Worm (Caenorhabditis elegans): Measurements from ENCODE around the gene nep-8.

nep-8 gene

ce11 chrII:3422938-3423337 is 19.3 kb downstream of the nep-8 start:
- TF ChIP-seq ekl-4 (GFP tag; IDR thresholded peaks at IDR 0.05) (no peak), hmg-1.2 (GFP tag; IDR thresholded peaks at IDR 0.05) (peak; percentile 34; the same call in 1 of the 2 replicates), dpff-1 (tag; optimal IDR thresholded peaks at IDR 0.05) (no peak), pha-4 (tag; optimal IDR thresholded peaks at IDR 0.05) (no peak), pbrm-1 (GFP tag; IDR thresholded peaks at IDR 0.05) (no peak), zfh-2 (GFP tag; conservative IDR thresholded peaks at IDR 0.05) (no peak)

DNA sequence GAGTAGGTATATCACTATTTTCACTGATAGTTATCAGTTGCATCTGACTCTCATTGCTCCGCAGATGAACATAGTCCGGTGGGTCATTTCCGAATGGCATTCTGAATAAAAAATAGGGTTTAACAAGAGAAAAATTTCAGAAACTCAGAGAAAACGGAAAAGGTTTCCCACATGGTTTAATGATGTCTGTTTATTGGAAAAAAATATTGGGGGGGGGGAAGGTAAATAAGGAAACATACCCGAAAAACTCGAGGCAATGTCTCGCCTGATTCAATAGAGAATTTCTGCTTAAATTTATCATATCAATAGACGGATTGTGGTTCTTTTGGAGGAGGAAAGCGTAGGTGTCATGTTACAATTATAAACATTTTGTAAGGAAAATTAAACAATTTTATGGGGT is 21.8 kb downstream of the nep-8 start, which contains the start of gene nep-11:
TSS of gene nep-11 (minus strand) at position 101 of the 400 bp plus-strand sequence.
- TF ChIP-seq nhr-27 (tag; optimal IDR thresholded peaks at IDR 0.05) (no peak), nhr-90 (tag; optimal IDR thresholded peaks at IDR 0.05) (no peak), pha-4 (tag; optimal IDR thresholded peaks at IDR 0.05) (no peak), cebp-1 (GFP tag; IDR thresholded peaks at IDR 0.05) (no peak), cebp-1 (tag; optimal IDR thresholded peaks at IDR 0.05) (no peak), sea-2 (GFP tag; IDR thresholded peaks at IDR 0.05) (no peak), B0336.3 (GFP tag; IDR thresholded peaks at IDR 0.05) (no peak), ceh-27 (GFP tag; optimal IDR thresholded peaks at IDR 0.05) (no peak), tbx-9 (tag; optimal IDR thresholded peaks at IDR 0.05; ENCODE audit: borderline replicate concordance) (no peak), rcor-1 (GFP tag; IDR thresholded peaks at IDR 0.05) (no peak), F33H1.4 (GFP tag; IDR thresholded peaks at IDR 0.05) (no peak), madf-8 (GFP tag; conservative IDR thresholded peaks at IDR 0.05) (no peak), him-1 (tag; optimal IDR thresholded peaks at IDR 0.05) (no peak), aptf-2 (GFP tag; conservative IDR thresholded peaks at IDR 0.05) (no peak), die-1 (tag; optimal IDR thresholded peaks at IDR 0.05) (no peak), ztf-28 (GFP tag; IDR thresholded peaks at IDR 0.05) (no peak), F57C9.4 (tag; optimal IDR thresholded peaks at IDR 0.05) (no peak), F52B5.7 (tag; optimal IDR thresholded peaks at IDR 0.05) (no peak), tlf-1 (GFP tag; optimal IDR thresholded peaks at IDR 0.05) (no peak), lin-26 (GFP tag; IDR thresholded peaks at IDR 0.05) (no peak), madf-10 (tag; optimal IDR thresholded peaks at IDR 0.05) (no peak)

- TF ChIP-seq B0019.2 (GFP tag; conservative IDR thresholded peaks at IDR 0.05) (no peak), snpc-1.3 (tag; optimal IDR thresholded peaks at IDR 0.05; ENCODE audit: insufficient read depth) (no peak), T26A5.8 (tag; optimal IDR thresholded peaks at IDR 0.05) (no peak), ama-1 (optimal IDR thresholded peaks at IDR 0.05) (no peak), ama-1 (GFP tag; optimal IDR thresholded peaks at IDR 0.05) (no peak), lir-1 (GFP tag; conservative IDR thresholded peaks at IDR 0.05) (no peak), gei-17 (GFP tag; optimal IDR thresholded peaks at IDR 0.05) (no peak), zfh-2 (GFP tag; conservative IDR thresholded peaks at IDR 0.05) (peak; percentile 92), hmg-1.2 (GFP tag; IDR thresholded peaks at IDR 0.05) (peak; percentile 55; the same call in 1 of the 2 replicates), repo-1 (tag; optimal IDR thresholded peaks at IDR 0.05) (no peak), hmg-20 (GFP tag; IDR thresholded peaks at IDR 0.05) (no peak), Y53F4B.3 (GFP tag; IDR thresholded peaks at IDR 0.05) (no peak), dpl-1 (GFP tag; optimal IDR thresholded peaks at IDR 0.05) (no peak), egl-44 (GFP tag; IDR thresholded peaks at IDR 0.05) (no peak), zim-3 (tag; optimal IDR thresholded peaks at IDR 0.05) (no peak), ztf-25 (GFP tag; IDR thresholded peaks at IDR 0.05) (no peak), bed-2 (GFP tag; IDR thresholded peaks at IDR 0.05) (no peak), cebp-1 (GFP tag; IDR thresholded peaks at IDR 0.05) (no peak), cebp-1 (tag; optimal IDR thresholded peaks at IDR 0.05) (peak; percentile 29), sdz-38 (tag; optimal IDR thresholded peaks at IDR 0.05) (no peak), egrh-3 (GFP tag; IDR thresholded peaks at IDR 0.05) (peak; percentile 57), ceh-100 (GFP tag; IDR thresholded peaks at IDR 0.05) (no peak), ceh-27 (GFP tag; optimal IDR thresholded peaks at IDR 0.05) (peak; percentile 56), nhr-90 (tag; optimal IDR thresholded peaks at IDR 0.05) (no peak), F22D6.2 (tag; optimal IDR thresholded peaks at IDR 0.05) (no peak), K11D2.4 (GFP tag; IDR thresholded peaks at IDR 0.05) (no peak), attf-5 (GFP tag; optimal IDR thresholded peaks at IDR 0.05) (peak; percentile 34)
Measured at ce11 chrII:3428158-3428704, 24.6 kb downstream of the nep-8 start.
